Worm (Caenorhabditis elegans): ENCODE data around the gene adbp-1.

- no peak for TF ChIP-seq nhr-28 (tag; optimal IDR thresholded peaks at IDR 0.05)
- TF ChIP-seq elt-3 (tag; optimal IDR thresholded peaks at IDR 0.05): no peak
- TF ChIP-seq snpc-4 (tag; optimal IDR thresholded peaks at IDR 0.05): no peak
- TF ChIP-seq pha-4 (tag; optimal IDR thresholded peaks at IDR 0.05): no peak
- no peak for TF ChIP-seq unc-39 (tag; optimal IDR thresholded peaks at IDR 0.05)
- TF ChIP-seq sem-2 (GFP tag; optimal IDR thresholded peaks at IDR 0.05): no peak
Observed at ce11 chrII:11418476-11418875, 25.5 kb upstream of the adbp-1 start.
